Fruit fly (Drosophila melanogaster): ENCODE data around the gene PolQ.
A peak's percentile ranks its signal among the peaks of the same experiment; 100 is the strongest.

Gene PolQ

DNA sequence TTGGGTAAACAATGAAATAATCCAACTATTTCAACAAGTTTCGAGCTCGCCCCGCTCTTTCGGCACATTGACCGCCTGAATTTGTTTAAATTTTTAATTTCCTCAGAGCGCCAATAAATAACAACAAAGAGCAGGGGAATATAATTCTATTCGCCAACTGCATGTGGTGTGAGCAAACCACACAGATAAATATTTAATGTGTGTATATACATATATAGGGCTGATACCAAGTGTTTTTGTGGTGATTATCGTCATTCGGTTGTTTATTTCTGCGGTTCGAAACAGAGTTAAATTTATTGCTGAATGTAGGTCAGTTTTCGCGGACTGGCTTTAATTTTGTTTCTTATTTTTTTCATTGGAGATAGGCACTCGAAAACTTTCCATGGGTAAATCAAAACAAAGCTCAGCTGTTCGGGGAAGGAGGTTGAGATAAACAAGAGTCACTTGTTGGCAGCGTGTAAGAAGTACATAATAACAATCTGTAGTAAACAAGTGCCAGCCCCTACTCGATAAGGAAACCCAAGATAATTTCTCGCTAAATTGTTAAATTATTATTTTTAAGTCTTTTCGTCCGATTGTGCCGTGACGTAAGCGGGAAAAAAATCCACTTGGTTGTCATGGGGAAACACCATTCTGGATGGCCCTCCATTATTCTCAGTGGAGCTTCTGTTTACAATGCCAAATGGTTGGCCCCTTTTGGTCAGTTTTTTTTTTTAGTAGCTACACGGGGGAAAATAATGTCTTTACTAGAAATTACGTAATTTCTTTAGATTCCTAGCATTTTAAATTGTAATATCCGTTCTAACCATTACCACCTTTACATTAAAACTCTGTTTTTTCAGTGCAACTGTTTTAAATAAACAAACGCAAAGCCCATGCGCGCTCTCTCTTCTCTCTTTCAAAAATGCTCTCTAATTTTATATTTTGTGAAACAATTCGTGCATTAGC lies 5.8 kb upstream of the PolQ start (continued):
- TF ChIP-seq Eip75B (GFP tag; optimal IDR thresholded peaks at IDR 0.05): peak; percentile 17
- TF ChIP-seq fd85E (GFP tag; optimal IDR thresholded peaks at IDR 0.05): no peak
- TF ChIP-seq vri (GFP tag; optimal IDR thresholded peaks at IDR 0.05): peak; percentile 62
- TF ChIP-seq CG8119 (GFP tag; IDR thresholded peaks at IDR 0.05): peak; percentile 52; the same call in 2 of the 3 replicates
- peak; percentile 53 for TF ChIP-seq Gug (GFP tag; IDR thresholded peaks at IDR 0.05)
- no peak for TF ChIP-seq spab (GFP tag; optimal IDR thresholded peaks at IDR 0.05)
- TF ChIP-seq Eip78C (GFP tag): peak; percentile 87
- peak; percentile 65 for TF ChIP-seq fkh (GFP tag; optimal IDR thresholded peaks at IDR 0.05)
- TF ChIP-seq CG10669 (GFP tag; optimal IDR thresholded peaks at IDR 0.05): no peak
- TF ChIP-seq CG6854 (GFP tag; optimal IDR thresholded peaks at IDR 0.05): no peak
- peak; percentile 51 for TF ChIP-seq CG10631 (GFP tag; optimal IDR thresholded peaks at IDR 0.05)
- no peak for TF ChIP-seq dac (GFP tag; optimal IDR thresholded peaks at IDR 0.05)
- TF ChIP-seq Blimp-1 (GFP tag; optimal IDR thresholded peaks at IDR 0.05): no peak
- peak; percentile 40 for TF ChIP-seq fd59A (GFP tag; optimal IDR thresholded peaks at IDR 0.05)
- peak; percentile 26 for TF ChIP-seq CG3919 (GFP tag; optimal IDR thresholded peaks at IDR 0.05)
- no peak for TF ChIP-seq Sox102F (GFP tag; optimal IDR thresholded peaks at IDR 0.05)
- peak in 1 of 2 experiments; percentile 26 for TF ChIP-seq ss (GFP tag; optimal IDR thresholded peaks at IDR 0.05)
- peak; percentile 41 for TF ChIP-seq pdm3 (GFP tag; optimal IDR thresholded peaks at IDR 0.05)
- TF ChIP-seq Sox14 (GFP tag; optimal IDR thresholded peaks at IDR 0.05): peak; percentile 6
- TF ChIP-seq CG15336 (GFP tag; IDR thresholded peaks at IDR 0.05): peak; percentile 52; the same call in 1 of the 2 replicates
- peak; percentile 38 for TF ChIP-seq lz (GFP tag; optimal IDR thresholded peaks at IDR 0.05)
- peak; percentile 41 for TF ChIP-seq CG6792 (GFP tag; optimal IDR thresholded peaks at IDR 0.05)
- no peak for TF ChIP-seq CG16779 (tag; optimal IDR thresholded peaks at IDR 0.05)
- TF ChIP-seq Hr4 (GFP tag; optimal IDR thresholded peaks at IDR 0.05): peak; percentile 67
- TF ChIP-seq CG11902 (GFP tag; optimal IDR thresholded peaks at IDR 0.05): no peak
- peak; percentile 24 for TF ChIP-seq acj6 (GFP tag; optimal IDR thresholded peaks at IDR 0.05)
- TF ChIP-seq CG3032 (tag; optimal IDR thresholded peaks at IDR 0.05): no peak
- peak; percentile 34 for TF ChIP-seq Hr39 (GFP tag; optimal IDR thresholded peaks at IDR 0.05)
- peak; percentile 68 for TF ChIP-seq CG6163 (GFP tag; IDR thresholded peaks at IDR 0.05)
- TF ChIP-seq dsx (GFP tag; optimal IDR thresholded peaks at IDR 0.05; ENCODE audit: poor library complexity, severe bottlenecking): no peak
- TF ChIP-seq cyc (GFP tag; optimal IDR thresholded peaks at IDR 0.05): no peak
- no peak for TF ChIP-seq CG11762 (GFP tag; optimal IDR thresholded peaks at IDR 0.05; ENCODE audit: insufficient read depth)
- peak; percentile 10 for TF ChIP-seq CG6808 (GFP tag; optimal IDR thresholded peaks at IDR 0.05)
- TF ChIP-seq Ets21C (GFP tag; optimal IDR thresholded peaks at IDR 0.05): no peak
- TF ChIP-seq CG34406 (GFP tag; optimal IDR thresholded peaks at IDR 0.05): no peak
- no peak for TF ChIP-seq CG4318 (GFP tag; optimal IDR thresholded peaks at IDR 0.05)

DNA sequence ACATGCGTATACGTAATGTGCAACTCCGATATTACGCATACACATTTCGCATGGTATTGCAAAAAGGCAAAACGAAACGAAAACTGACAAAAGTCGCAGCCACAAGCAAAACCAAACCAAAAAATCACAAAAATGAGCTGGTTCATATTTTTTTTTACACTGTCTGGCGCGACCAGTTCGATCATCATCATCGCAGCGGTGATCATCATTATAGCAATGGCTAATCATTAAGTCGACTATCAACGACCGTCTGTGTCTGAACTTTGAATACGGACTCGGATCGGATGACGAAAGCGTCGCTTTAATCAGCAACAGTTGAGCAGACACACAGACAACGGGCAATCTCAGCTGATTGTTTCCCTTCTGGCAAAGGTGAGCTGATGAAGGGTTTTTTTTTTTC lies 4.8 kb upstream of the PolQ start:
- no peak for TF ChIP-seq Sox102F (GFP tag; optimal IDR thresholded peaks at IDR 0.05)
- TF ChIP-seq CG4318 (GFP tag; optimal IDR thresholded peaks at IDR 0.05): no peak
- no peak for TF ChIP-seq lz (GFP tag; optimal IDR thresholded peaks at IDR 0.05)
- no peak for TF ChIP-seq OdsH (GFP tag; optimal IDR thresholded peaks at IDR 0.05)
- TF ChIP-seq spab (GFP tag; optimal IDR thresholded peaks at IDR 0.05): peak; percentile 34
- TF ChIP-seq dac (GFP tag; optimal IDR thresholded peaks at IDR 0.05): no peak
- no peak for TF ChIP-seq Sox14 (GFP tag; optimal IDR thresholded peaks at IDR 0.05)
- no peak for TF ChIP-seq dsx (GFP tag; optimal IDR thresholded peaks at IDR 0.05; ENCODE audit: poor library complexity, severe bottlenecking)
- TF ChIP-seq CG11902 (GFP tag; optimal IDR thresholded peaks at IDR 0.05): no peak
- TF ChIP-seq svp (GFP tag): peak; percentile 86
- no peak for TF ChIP-seq CG16779 (tag; optimal IDR thresholded peaks at IDR 0.05)
- TF ChIP-seq Ets96B (tag; optimal IDR thresholded peaks at IDR 0.05): no peak
- no peak for TF ChIP-seq Lpt (GFP tag; optimal IDR thresholded peaks at IDR 0.05)
- no peak for TF ChIP-seq Hr4 (GFP tag; optimal IDR thresholded peaks at IDR 0.05)
- no peak for TF ChIP-seq Hr38 (GFP tag; optimal IDR thresholded peaks at IDR 0.05)
- no peak for TF ChIP-seq acj6 (GFP tag; optimal IDR thresholded peaks at IDR 0.05)
- TF ChIP-seq fd59A (GFP tag; optimal IDR thresholded peaks at IDR 0.05): no peak
- TF ChIP-seq CG10669 (GFP tag; optimal IDR thresholded peaks at IDR 0.05): peak; percentile 41
- peak; percentile 6 for TF ChIP-seq CG11762 (GFP tag; optimal IDR thresholded peaks at IDR 0.05; ENCODE audit: insufficient read depth)
- no peak for TF ChIP-seq CG11294 (GFP tag; IDR thresholded peaks at IDR 0.05)
- TF ChIP-seq CG6854 (GFP tag; optimal IDR thresholded peaks at IDR 0.05): no peak
- TF ChIP-seq cyc (GFP tag; optimal IDR thresholded peaks at IDR 0.05): no peak
- no peak for TF ChIP-seq achi (GFP tag; optimal IDR thresholded peaks at IDR 0.05)
- peak; percentile 77 for TF ChIP-seq CG6276 (GFP tag; optimal IDR thresholded peaks at IDR 0.05)
- no peak for TF ChIP-seq Eip75B (GFP tag; optimal IDR thresholded peaks at IDR 0.05)
- peak; percentile 46; the same call in 2 of the 3 replicates for TF ChIP-seq CG8119 (GFP tag; IDR thresholded peaks at IDR 0.05)
- TF ChIP-seq CG31627 (GFP tag; optimal IDR thresholded peaks at IDR 0.05): no peak
- TF ChIP-seq CG8632 (GFP tag; optimal IDR thresholded peaks at IDR 0.05): no peak
- TF ChIP-seq Gug (GFP tag; IDR thresholded peaks at IDR 0.05): no peak

Measured in whole organism, prepupa.